Worm (Caenorhabditis elegans): Measurements from ENCODE around the gene fbxa-88.

DNA sequence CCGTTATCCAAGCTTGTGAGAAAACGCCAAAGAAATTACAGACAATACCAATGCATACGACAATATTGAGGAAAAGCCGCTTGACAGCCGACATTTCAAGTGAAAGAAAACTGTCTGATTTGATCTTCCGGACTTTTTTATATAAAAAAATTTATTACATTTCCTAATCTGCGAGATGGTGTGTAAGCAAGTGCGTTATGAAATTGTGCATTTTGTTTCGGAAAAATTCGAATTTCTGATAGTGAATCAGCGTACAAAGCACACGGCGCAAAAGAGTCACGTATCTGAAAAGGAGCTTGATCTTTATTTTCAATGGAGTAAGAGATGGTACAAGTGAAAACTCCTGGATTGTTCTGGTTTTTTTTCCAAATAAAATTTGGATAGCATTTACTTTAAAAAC, 1.8 kb downstream of the fbxa-88 start, which contains the start of gene clc-32:
- TF ChIP-seq fkh-10 (GFP tag; optimal IDR thresholded peaks at IDR 0.05): no peak
- TF ChIP-seq nhr-25 (tag; optimal IDR thresholded peaks at IDR 0.05): no peak
- no peak for TF ChIP-seq ceh-28 (tag; optimal IDR thresholded peaks at IDR 0.05)
